Worm (Caenorhabditis elegans) whole organism, L4/young adult: ENCODE measurements around the gene C26B2.8.

Experiments used
- W03F9.2 ChIP-seq: fragments of 150-350 bp; optimal IDR thresholded peaks from 2 replicates; lab custom pipeline; 2014; ENCODE audit warnings: missing biosample characterization, missing genetic modification characterization
- dao-5 ChIP-seq: sonication (generic microtip); optimal IDR thresholded peaks from 2 replicates; lab custom pipeline; 2016; ENCODE audit warnings: missing genotype, missing genetic modification characterization, moderate library complexity, missing compliant biosample characterization
- him-1 ChIP-seq: sonication (generic microtip); optimal IDR thresholded peaks from 2 replicates; lab custom pipeline; 2016; ENCODE audit warnings: missing genotype, missing genetic modification reagents, missing genetic modification characterization, missing compliant biosample characterization

Gene C26B2.8

ce11 chrIV:8013849-8014248 lies at the start of gene C26B2.8:
TSS of gene C26B2.8 (plus strand) at chrIV:8014149.
- TF ChIP-seq dao-5 = no peak
- no peak for TF ChIP-seq him-1 (tag; lab: Kevin White, UChicago)
- no peak for TF ChIP-seq W03F9.2

DNA sequence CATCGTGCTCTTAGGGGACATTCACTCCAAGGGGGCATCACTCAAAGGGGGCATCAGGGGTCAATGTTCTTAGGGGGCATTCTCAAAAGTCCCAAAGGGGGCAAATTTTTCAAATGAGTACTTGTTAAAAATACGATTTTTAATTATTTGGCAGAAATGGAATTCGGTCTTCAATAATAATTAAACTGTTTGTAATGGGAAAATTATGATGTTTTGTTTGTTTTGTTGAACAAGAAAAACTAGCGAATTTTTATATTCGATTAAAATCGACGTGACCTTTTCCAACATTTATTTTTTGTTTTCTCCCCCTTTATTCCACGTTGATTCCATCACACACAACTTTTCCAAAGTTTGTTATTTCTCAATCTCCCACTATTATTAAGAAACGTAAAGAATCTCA lies 46.9 kb upstream of the C26B2.8 start, which contains the start of gene F57H12.5:
Gene F57H12.5 (plus strand): TSS at position 301 of the 400 bp plus-strand sequence.
- TF ChIP-seq W03F9.2 (no peak), him-1 (tag; lab: Kevin White, UChicago) (no peak), dao-5 (no peak)

- TF ChIP-seq dao-5 (no peak), W03F9.2 (no peak), him-1 (tag; lab: Kevin White, UChicago) (no peak)
Measured at ce11 chrIV:7976210-7976609, 37.7 kb upstream of the C26B2.8 start, which contains the start of gene F57H12.6. TSS of gene F57H12.6 (minus strand) at chrIV:7976310.

DNA sequence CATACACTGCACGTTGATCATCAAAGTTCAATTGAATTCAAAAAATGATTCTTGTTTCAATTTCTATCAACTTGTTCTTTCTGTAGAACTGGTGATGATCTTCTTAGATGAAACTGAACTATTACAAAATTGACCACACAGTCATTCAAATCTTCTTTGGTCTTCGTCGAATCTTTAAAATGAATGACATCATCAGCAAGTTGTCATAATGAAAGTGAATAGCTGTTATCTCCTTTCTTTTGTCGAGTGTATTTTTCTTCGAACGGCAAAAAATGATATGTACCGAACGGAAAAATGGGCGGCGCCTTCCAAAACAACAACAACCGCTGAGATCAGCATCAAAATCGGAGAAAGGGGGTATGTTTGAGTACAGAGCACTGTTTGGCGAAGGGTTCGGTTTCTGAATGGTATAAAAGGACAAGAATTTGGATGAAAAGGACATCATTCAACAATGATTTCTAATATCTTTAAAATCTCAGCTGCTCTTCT lies 36.5 kb upstream of the C26B2.8 start, which contains the start of gene ora-1:
Gene ora-1 (plus strand): TSS at position 439 of the 489 bp plus-strand sequence.
- TF ChIP-seq W03F9.2 (no peak), dao-5 (no peak), him-1 (tag; lab: Kevin White, UChicago) (no peak)

ce11 chrIV:7979588-7979987 lies 34.4 kb upstream of the C26B2.8 start, which contains the start of gene unc-24:
TSS of gene unc-24 (plus strand) at chrIV:7979870.
- no peak for TF ChIP-seq W03F9.2
- TF ChIP-seq dao-5 = no peak
- TF ChIP-seq him-1 (tag; lab: Kevin White, UChicago) = no peak

- no peak for TF ChIP-seq W03F9.2
- TF ChIP-seq him-1 (tag; lab: Kevin White, UChicago) = no peak
- no peak for TF ChIP-seq dao-5
Measured at ce11 chrIV:7982024-7982576, 31.8 kb upstream of the C26B2.8 start, which contains the start of gene arf-5. TSS of gene arf-5 (plus strand) at chrIV:7982526.

- TF ChIP-seq W03F9.2 (no peak), dao-5 (no peak), him-1 (tag; lab: Kevin White, UChicago) (no peak)
Measured at ce11 chrIV:7983021-7983420, 30.9 kb upstream of the C26B2.8 start.

DNA sequence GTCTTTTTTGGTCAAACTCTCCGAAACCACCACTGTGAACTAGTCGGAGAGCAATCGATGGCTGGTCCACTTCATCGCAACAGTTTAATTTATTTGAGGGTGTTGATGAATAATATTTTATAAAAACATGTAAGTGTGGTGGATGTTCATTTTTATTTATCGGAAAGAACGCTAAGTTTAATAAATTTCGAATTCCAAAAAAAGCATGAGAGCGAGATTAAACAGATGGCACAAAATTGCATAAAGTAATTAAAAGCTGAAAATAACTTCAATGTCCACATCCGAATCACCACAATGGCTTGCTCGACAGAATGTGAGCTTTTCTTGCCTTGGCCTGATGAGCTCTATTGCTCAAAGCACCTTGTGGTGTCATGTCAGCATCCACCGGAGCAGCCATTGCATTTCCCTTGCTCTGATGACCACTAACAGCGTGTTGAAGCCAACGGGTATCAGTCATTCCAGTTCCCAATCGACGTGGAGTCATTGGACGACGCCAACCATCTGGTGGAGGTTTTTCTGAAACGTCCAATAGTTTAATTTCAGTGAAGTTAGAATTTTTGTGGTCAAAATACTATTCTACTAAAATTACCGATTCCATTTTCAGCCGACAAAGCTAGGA lies 30.1 kb upstream of the C26B2.8 start:
- no peak for TF ChIP-seq W03F9.2
- TF ChIP-seq dao-5 = no peak
- no peak for TF ChIP-seq him-1 (tag; lab: Kevin White, UChicago)

DNA sequence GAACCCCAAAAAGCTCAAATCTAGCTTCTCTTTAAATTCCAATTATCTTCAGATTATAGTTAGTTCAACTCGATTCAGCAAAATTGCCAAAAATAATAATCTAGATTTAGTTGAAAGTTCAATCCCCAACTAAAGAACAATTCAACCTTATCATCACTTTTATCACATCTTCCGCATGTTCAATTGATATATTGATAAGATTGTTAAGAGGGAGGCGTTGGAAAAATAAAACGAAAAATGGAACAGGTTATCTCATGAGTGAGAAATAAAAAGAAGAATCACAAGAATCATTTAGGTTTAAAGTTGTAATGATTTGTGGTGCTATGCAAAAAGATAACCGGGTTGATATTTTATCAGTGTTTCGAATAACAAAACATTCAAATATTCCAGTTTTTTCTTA lies 28.2 kb upstream of the C26B2.8 start:
- no peak for TF ChIP-seq him-1 (tag; lab: Kevin White, UChicago)
- no peak for TF ChIP-seq W03F9.2
- TF ChIP-seq dao-5 = no peak

DNA sequence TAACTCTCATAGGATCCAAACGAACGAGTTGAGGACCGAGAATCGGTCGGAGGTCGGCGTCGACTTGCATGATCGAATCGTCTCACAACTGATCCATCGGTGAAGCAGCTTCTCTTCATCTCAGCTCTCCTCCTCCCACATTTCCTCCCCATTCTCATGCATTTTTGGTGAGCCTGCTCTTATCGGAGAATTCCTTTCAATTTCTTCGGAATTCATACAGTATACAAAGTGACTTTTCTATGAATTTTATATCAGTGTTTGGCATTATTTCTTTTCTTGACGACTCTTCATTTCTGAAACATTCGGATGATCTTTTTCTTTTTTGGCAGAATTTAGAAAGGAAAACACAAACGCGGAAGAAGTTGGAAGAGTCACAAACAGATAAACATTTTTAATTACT lies 26.9 kb upstream of the C26B2.8 start, which contains the start of gene mec-17:
Gene mec-17 (minus strand): TSS at position 101 of the 400 bp plus-strand sequence.
- no peak for TF ChIP-seq him-1 (tag; lab: Kevin White, UChicago)
- TF ChIP-seq dao-5 = no peak
- no peak for TF ChIP-seq W03F9.2

ce11 chrIV:7988385-7988784 lies 25.6 kb upstream of the C26B2.8 start, which contains the start of gene col-115:
TSS of gene col-115 (plus strand) at chrIV:7988685.
- TF ChIP-seq dao-5 (no peak), W03F9.2 (no peak), him-1 (tag; lab: Kevin White, UChicago) (no peak)

- TF ChIP-seq dao-5 = no peak
- no peak for TF ChIP-seq W03F9.2
- no peak for TF ChIP-seq him-1 (tag; lab: Kevin White, UChicago)
Measured at ce11 chrIV:7994715-7995114, 19.2 kb upstream of the C26B2.8 start.

DNA sequence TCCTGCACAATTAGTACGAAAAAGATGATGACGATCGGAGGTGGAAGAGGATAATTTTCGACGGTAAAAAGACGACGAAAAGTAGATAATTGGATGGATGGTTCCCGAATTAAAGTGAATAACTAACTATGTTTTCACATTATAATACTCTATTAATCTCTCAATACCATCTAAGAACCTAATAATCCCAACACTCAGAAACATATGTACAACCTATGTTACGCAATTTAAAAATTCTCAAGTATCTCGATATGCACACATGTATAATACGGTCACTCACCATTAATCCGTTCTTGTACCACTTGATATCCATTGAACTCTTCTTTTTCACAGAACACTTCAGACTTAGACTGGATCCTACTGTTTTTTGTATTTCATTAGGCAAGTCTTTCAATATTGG lies 13.2 kb upstream of the C26B2.8 start:
- TF ChIP-seq dao-5 = no peak
- no peak for TF ChIP-seq him-1 (tag; lab: Kevin White, UChicago)
- no peak for TF ChIP-seq W03F9.2

DNA sequence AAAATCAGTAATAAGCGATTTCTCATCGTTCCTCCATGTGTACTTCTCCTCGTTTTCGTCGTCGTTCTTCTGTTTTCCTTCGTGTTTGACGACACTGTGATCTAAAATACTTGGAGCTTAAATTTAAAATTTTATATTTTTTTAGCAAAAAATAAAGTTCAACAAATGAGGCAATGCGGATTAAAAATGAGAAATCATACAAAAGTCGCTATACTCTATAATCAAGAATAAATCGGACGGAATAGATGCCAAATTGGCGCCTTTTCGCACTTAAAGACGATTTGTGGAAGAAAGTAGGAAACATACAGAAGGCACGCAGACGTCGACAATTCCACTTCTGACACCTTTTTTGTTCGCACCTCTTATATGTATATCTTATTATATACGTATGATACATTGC lies 9.9 kb upstream of the C26B2.8 start, which contains the start of gene rig-4:
Gene rig-4 (minus strand): TSS at position 101 of the 400 bp plus-strand sequence.
- TF ChIP-seq W03F9.2 (no peak), dao-5 (no peak), him-1 (tag; lab: Kevin White, UChicago) (no peak)

DNA sequence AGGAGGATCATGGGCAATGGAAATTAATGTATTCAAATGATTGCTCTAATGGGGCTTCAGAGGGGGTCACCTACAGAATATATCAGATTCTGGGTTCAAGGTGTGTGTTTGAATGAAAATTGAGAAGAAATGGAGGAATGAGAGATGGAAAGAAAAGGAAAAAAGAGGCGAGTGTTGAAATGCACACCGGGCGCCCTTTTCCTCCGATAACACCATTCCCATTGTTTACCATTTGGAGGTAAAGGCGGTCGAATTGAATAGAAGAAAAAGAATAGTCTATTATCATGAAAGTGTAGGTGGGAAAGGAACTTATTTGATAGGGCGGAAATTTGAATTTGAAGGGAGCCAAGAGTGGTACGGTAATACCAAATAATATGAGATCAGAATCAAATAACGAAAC lies 8.6 kb upstream of the C26B2.8 start:
- no peak for TF ChIP-seq dao-5
- TF ChIP-seq him-1 (tag; lab: Kevin White, UChicago) = no peak
- no peak for TF ChIP-seq W03F9.2
